Worm (Caenorhabditis elegans): Measurements from ENCODE around the gene F14B8.4.

- TF ChIP-seq lin-11 (tag; optimal IDR thresholded peaks at IDR 0.05): no peak
- TF ChIP-seq sdc-2 (tag; optimal IDR thresholded peaks at IDR 0.05): no peak
- TF ChIP-seq F13H6.1 (tag; optimal IDR thresholded peaks at IDR 0.05): no peak
- TF ChIP-seq ref-2 (tag; optimal IDR thresholded peaks at IDR 0.05): no peak
- TF ChIP-seq tbx-7 (tag; optimal IDR thresholded peaks at IDR 0.05): no peak
- no peak for TF ChIP-seq dmd-4 (tag; optimal IDR thresholded peaks at IDR 0.05; ENCODE audit: borderline replicate concordance)
- TF ChIP-seq pat-9 (tag; optimal IDR thresholded peaks at IDR 0.05): no peak
- TF ChIP-seq fkh-10 (GFP tag; optimal IDR thresholded peaks at IDR 0.05): no peak
- no peak for TF ChIP-seq nfya-1 (tag; optimal IDR thresholded peaks at IDR 0.05)
- no peak for TF ChIP-seq Y22D7AL.16 (tag; optimal IDR thresholded peaks at IDR 0.05)
- TF ChIP-seq pha-4 (tag; optimal IDR thresholded peaks at IDR 0.05): no peak
These were observed 6.7 kb downstream of the F14B8.4 start for ce11 chrX:6893074-6893473.
